Fruit fly (Drosophila melanogaster) whole organism, embryonic: ENCODE measurements around the gene Sgs5.

Experiments
- CG10321 ChIP-seq: fragments of 200-800 bp; sonication (Bioruptor generic); IDR thresholded peaks from 2 replicates; pipeline ENCODE4 v1.3.6; 2022; ENCODE audit warnings: missing biosample characterization, missing genetic modification characterization
- CG1602 ChIP-seq: fragments of 200-800 bp; sonication (Bioruptor generic); optimal IDR thresholded peaks from 3 replicates; lab custom pipeline; 2016; ENCODE audit warnings: missing biosample characterization, missing genetic modification characterization
- CG16863 ChIP-seq: fragments of 200-800 bp; sonication (Bioruptor generic); optimal IDR thresholded peaks from 3 replicates; lab custom pipeline; 2016; ENCODE audit warnings: missing biosample characterization, missing genetic modification characterization
- CG3995 ChIP-seq: fragments of 200-800 bp; sonication (Bioruptor generic); optimal IDR thresholded peaks from 3 replicates; lab custom pipeline; 2016; ENCODE audit warnings: missing biosample characterization, missing genetic modification characterization
- Eip74EF ChIP-seq, 2 experiments: fragments of 200-800 bp in 1 of 2; fragments of >200 bp in 1 of 2; sonication (Bioruptor generic) in 1 of 2; optimal IDR thresholded peaks; 2 replicates each; lab custom pipeline; 2017 to 2019; ENCODE audit warnings: missing biosample characterization in 2 of 2, missing genetic modification characterization in 2 of 2, mild to moderate bottlenecking in 1 of 2, moderate library complexity in 1 of 2
- Lhr ChIP-seq: fragments of 200-800 bp; sonication (Bioruptor generic); optimal IDR thresholded peaks from 3 replicates; lab custom pipeline; 2017; ENCODE audit warnings: mild to moderate bottlenecking, missing biosample characterization, missing genetic modification reagents, missing genetic modification characterization
- sens ChIP-seq: fragments of 200-800 bp; sonication (Bioruptor generic); peaks from one replicate; lab custom pipeline; 2016; ENCODE audit warnings: missing biosample characterization, missing genetic modification characterization
- wor ChIP-seq: fragments of 200-800 bp; sonication (Bioruptor generic); IDR thresholded peaks from 2 replicates; pipeline ENCODE4 v1.3.6; 2022; ENCODE audit warnings: missing biosample characterization, missing genetic modification characterization

DNA sequence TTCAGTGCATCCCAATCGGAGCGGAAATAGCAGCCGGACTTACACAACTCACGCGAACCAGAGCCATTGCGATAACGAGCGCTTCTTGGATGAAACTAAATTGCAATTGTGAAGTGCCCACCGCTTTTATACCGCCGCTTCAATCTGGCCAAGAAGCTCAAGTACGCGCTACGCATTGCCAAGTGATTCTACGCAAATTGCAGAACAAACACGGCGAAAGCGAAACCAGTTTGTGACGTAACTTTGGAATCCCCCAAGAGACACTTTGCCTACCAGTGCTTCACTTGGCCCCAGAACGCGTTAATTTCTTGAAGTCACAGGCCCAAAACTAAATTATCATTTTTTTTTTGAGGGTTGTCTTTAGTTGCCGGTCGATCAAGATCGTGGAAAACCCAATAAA, 16.2 kb downstream of the Sgs5 start, which contains the start of gene Edg91:
- TF ChIP-seq Lhr (GFP tag; lab: Kevin White, UChicago) (no peak), CG3995 (GFP tag; lab: Kevin White, UChicago) (no peak), CG1602 (GFP tag; lab: Kevin White, UChicago) (no peak), CG16863 (GFP tag; lab: Kevin White, UChicago) (no peak), Eip74EF (GFP tag; optimal IDR thresholded peaks at IDR 0.05; lab: Kevin White, UChicago) (no peak), wor (GFP tag; lab: Robert Waterston, UW) (no peak), CG10321 (GFP tag; lab: Robert Waterston, UW) (no peak), sens (GFP tag; lab: Kevin White, UChicago) (no peak)
